Fruit fly (Drosophila melanogaster): ENCODE data around the gene CHKov2.
A peak's percentile ranks its signal among the peaks of the same experiment; 100 is the strongest.

The CHKov2 gene

dm6 chr3R:25318011-25318410, 13.0 kb downstream of the CHKov2 start, which contains the start of gene CG10553:
Gene CG10553 (minus strand): TSS chr3R:25318111.
- TF ChIP-seq salr (GFP tag; optimal IDR thresholded peaks at IDR 0.05) (no peak), Met (GFP tag; optimal IDR thresholded peaks at IDR 0.05) (no peak), CG10669 (GFP tag; optimal IDR thresholded peaks at IDR 0.05) (no peak)

- TF ChIP-seq salr (GFP tag; optimal IDR thresholded peaks at IDR 0.05) (no peak), dsx (GFP tag; optimal IDR thresholded peaks at IDR 0.05; ENCODE audit: poor library complexity, severe bottlenecking) (no peak), Gug (GFP tag; IDR thresholded peaks at IDR 0.05) (no peak), esn (GFP tag; optimal IDR thresholded peaks at IDR 0.05) (no peak), CG6854 (GFP tag; optimal IDR thresholded peaks at IDR 0.05) (no peak), fkh (GFP tag; optimal IDR thresholded peaks at IDR 0.05) (peak; percentile 45), vri (GFP tag; optimal IDR thresholded peaks at IDR 0.05) (no peak), CG32006 (GFP tag; optimal IDR thresholded peaks at IDR 0.05) (no peak)
Observed at dm6 chr3R:25316016-25316415, 15.0 kb downstream of the CHKov2 start, which contains the start of gene CG10559. Gene CG10559 (minus strand): TSS chr3R:25316116.

DNA sequence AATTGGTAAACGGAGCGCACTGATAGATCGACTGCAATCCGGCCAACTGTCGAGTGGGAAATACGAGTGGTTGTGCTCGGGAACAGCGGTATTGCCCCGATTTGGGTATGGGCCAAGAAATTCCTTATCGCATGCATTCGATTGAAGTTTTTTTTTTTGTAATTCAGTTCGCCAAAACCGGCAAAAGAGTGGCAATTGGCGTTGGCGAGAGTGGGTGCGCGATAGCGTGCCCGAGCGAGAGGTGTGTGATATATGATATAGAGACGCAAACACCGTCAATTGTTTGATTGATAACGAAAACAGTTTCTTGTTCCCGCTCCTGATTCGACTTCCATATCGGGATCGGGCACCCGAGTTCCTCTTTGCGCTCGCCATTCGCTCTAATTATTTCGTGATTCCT, 17.2 kb downstream of the CHKov2 start, which contains the start of gene CG31087:
CG31087 (minus strand) TSS at position 63 of the 400 bp plus-strand sequence.
- no peak for TF ChIP-seq dac (GFP tag; optimal IDR thresholded peaks at IDR 0.05)
- peak; percentile 55 for TF ChIP-seq vri (GFP tag; optimal IDR thresholded peaks at IDR 0.05)

DNA sequence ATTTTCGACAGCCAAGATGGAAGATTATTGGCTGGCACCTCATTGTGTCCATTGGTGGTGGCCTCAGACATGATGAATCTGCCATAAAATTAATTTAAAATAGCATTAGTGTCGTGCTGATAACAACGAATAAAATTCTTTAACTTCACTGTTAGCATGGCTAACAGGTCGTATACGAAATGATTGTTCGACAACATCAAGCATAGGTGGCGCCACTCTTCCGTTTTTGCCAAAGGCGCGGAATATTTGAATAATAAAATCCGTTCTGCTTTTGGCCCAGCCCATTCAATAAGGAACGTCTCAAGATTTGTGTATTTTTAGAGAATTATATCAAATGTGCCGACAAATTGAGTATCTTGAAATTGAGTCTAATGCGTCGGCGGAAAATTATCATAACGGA, 18.4 kb downstream of the CHKov2 start:
- TF ChIP-seq CG10669 (GFP tag; optimal IDR thresholded peaks at IDR 0.05) (no peak), CG16779 (tag; optimal IDR thresholded peaks at IDR 0.05) (no peak), CG10631 (GFP tag; optimal IDR thresholded peaks at IDR 0.05) (no peak), OdsH (GFP tag; optimal IDR thresholded peaks at IDR 0.05) (no peak), CG11902 (GFP tag; optimal IDR thresholded peaks at IDR 0.05) (no peak), CG6163 (GFP tag; IDR thresholded peaks at IDR 0.05) (no peak), CG8119 (GFP tag; IDR thresholded peaks at IDR 0.05) (no peak), Gug (GFP tag; IDR thresholded peaks at IDR 0.05) (no peak), CG4318 (GFP tag; optimal IDR thresholded peaks at IDR 0.05) (no peak), CG11294 (GFP tag; IDR thresholded peaks at IDR 0.05) (no peak), fd59A (GFP tag; optimal IDR thresholded peaks at IDR 0.05) (no peak), Lpt (GFP tag; optimal IDR thresholded peaks at IDR 0.05) (no peak), eg (GFP tag; IDR thresholded peaks at IDR 0.05) (no peak), CG3032 (tag; optimal IDR thresholded peaks at IDR 0.05) (no peak), Hr4 (GFP tag; optimal IDR thresholded peaks at IDR 0.05) (no peak), CG8319 (GFP tag; optimal IDR thresholded peaks at IDR 0.05) (no peak), ss (GFP tag; optimal IDR thresholded peaks at IDR 0.05) (no peak), CG8632 (GFP tag; optimal IDR thresholded peaks at IDR 0.05) (no peak), Eip93F (GFP tag; optimal IDR thresholded peaks at IDR 0.05) (no peak)

DNA sequence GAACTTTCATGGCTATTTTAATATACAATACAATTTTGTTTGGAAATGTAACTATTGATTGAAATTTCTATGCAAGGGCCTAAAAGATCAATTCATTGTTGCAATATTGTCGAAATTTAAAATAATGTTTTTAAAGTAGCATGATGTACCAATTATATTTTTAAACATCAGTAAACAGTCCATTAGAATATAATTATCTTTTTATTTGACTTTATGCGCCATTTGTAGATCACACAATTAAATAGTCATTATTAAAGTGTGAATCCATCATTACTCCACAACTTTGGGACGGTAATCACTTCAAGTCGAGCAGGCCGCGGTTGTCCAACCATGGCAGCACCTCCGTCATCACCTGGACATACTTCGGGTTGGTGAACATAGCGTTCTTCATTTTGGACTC, 20.2 kb downstream of the CHKov2 start, which contains the start of gene CG31099:
CG31099 (minus strand) TSS at position 101 of the 400 bp plus-strand sequence.
- TF ChIP-seq CG11902 (GFP tag; optimal IDR thresholded peaks at IDR 0.05) (no peak), OdsH (GFP tag; optimal IDR thresholded peaks at IDR 0.05) (no peak), Smox (GFP tag; optimal IDR thresholded peaks at IDR 0.05) (no peak), CG10669 (GFP tag; optimal IDR thresholded peaks at IDR 0.05) (no peak), CG11762 (GFP tag; optimal IDR thresholded peaks at IDR 0.05; ENCODE audit: insufficient read depth) (no peak), achi (GFP tag; optimal IDR thresholded peaks at IDR 0.05) (no peak), pdm3 (GFP tag; optimal IDR thresholded peaks at IDR 0.05) (no peak), ss (GFP tag; optimal IDR thresholded peaks at IDR 0.05) (no peak), CG9139 (GFP tag; optimal IDR thresholded peaks at IDR 0.05) (no peak), lz (GFP tag; optimal IDR thresholded peaks at IDR 0.05) (no peak), CG8632 (GFP tag; optimal IDR thresholded peaks at IDR 0.05) (no peak), CG7368 (GFP tag; optimal IDR thresholded peaks at IDR 0.05) (no peak), eg (GFP tag; IDR thresholded peaks at IDR 0.05) (no peak), Sox15 (GFP tag; optimal IDR thresholded peaks at IDR 0.05) (no peak), CG6808 (GFP tag; optimal IDR thresholded peaks at IDR 0.05) (no peak), CG3032 (tag; optimal IDR thresholded peaks at IDR 0.05) (no peak), Ets21C (GFP tag; optimal IDR thresholded peaks at IDR 0.05) (no peak), CG15336 (GFP tag; IDR thresholded peaks at IDR 0.05) (no peak), Hr39 (GFP tag; optimal IDR thresholded peaks at IDR 0.05) (no peak), CG6163 (GFP tag; IDR thresholded peaks at IDR 0.05) (no peak)

Measured in whole organism, prepupa.